Fruit fly (Drosophila melanogaster) S2 (cell line): ENCODE results near the gene Trs23.

ENCODE experiments used
- CG8478 ChIP-seq: fragments of >200 bp; optimal IDR thresholded peaks from 2 replicates; lab custom pipeline; 2018
- CTCF ChIP-seq, 2 experiments: fragments of >200 bp; optimal IDR thresholded peaks; 2 replicates each; lab custom pipeline; 2018

The Trs23 gene

dm6 chr2L:8719757-8720156 is 33.7 kb downstream of the Trs23 start:
- TF ChIP-seq CG8478 (no peak), CTCF (optimal IDR thresholded peaks at IDR 0.05; lab: Kevin White, UChicago) (no peak)

dm6 chr2L:8721028-8721427 is 35.0 kb downstream of the Trs23 start:
- TF ChIP-seq CTCF (optimal IDR thresholded peaks at IDR 0.05; lab: Kevin White, UChicago) (no peak), CG8478 (no peak)

dm6 chr2L:8732702-8733101 is 46.7 kb downstream of the Trs23 start:
- no peak for TF ChIP-seq CTCF (optimal IDR thresholded peaks at IDR 0.05; lab: Kevin White, UChicago)
- no peak for TF ChIP-seq CG8478

dm6 chr2L:8734304-8734703 is 48.3 kb downstream of the Trs23 start:
- no peak for TF ChIP-seq CTCF (optimal IDR thresholded peaks at IDR 0.05; lab: Kevin White, UChicago)
- TF ChIP-seq CG8478, result no peak

- TF ChIP-seq CG8478, result no peak
- no peak for TF ChIP-seq CTCF (optimal IDR thresholded peaks at IDR 0.05; lab: Kevin White, UChicago)
Measured at dm6 chr2L:8734998-8735397, 49.0 kb downstream of the Trs23 start.

dm6 chr2L:8735572-8735996 is 49.6 kb downstream of the Trs23 start:
- TF ChIP-seq CG8478 (no peak), CTCF (optimal IDR thresholded peaks at IDR 0.05; lab: Kevin White, UChicago) (no peak)

dm6 chr2L:8736383-8736782 is 50.4 kb downstream of the Trs23 start:
- no peak for TF ChIP-seq CG8478
- no peak for TF ChIP-seq CTCF (optimal IDR thresholded peaks at IDR 0.05; lab: Kevin White, UChicago)
